Worm (Caenorhabditis elegans) whole organism, early embryonic: ENCODE measurements around the gene bca-1.

Experiments
- B0310.2 ChIP-seq: sonication (generic microtip); optimal IDR thresholded peaks from 2 replicates; lab custom pipeline; 2016; ENCODE audit warnings: mild to moderate bottlenecking, missing genetic modification characterization, missing compliant biosample characterization
- F13C5.2 ChIP-seq: sonication (generic microtip); optimal IDR thresholded peaks from 2 replicates; lab custom pipeline; 2017; ENCODE audit warnings: mild to moderate bottlenecking, missing genetic modification characterization, inconsistent platforms, missing compliant biosample characterization
- ama-1 ChIP-seq: fragments of 150-350 bp; optimal IDR thresholded peaks from 2 replicates; lab custom pipeline; 2014
- ceh-13 ChIP-seq: fragments of 200-800 bp; sonication (Bioruptor generic); optimal IDR thresholded peaks from 2 replicates; lab custom pipeline; 2018; ENCODE audit warnings: mild to moderate bottlenecking, missing genetic modification characterization, missing compliant biosample characterization
- flt-1 ChIP-seq: fragments of 200-800 bp; sonication (Bioruptor generic); IDR thresholded peaks from 2 replicates; pipeline ENCODE4 v1.3.6; 2022; ENCODE audit warnings: missing genetic modification characterization, missing compliant biosample characterization
- hmbx-1 ChIP-seq: sonication (generic microtip); optimal IDR thresholded peaks from 2 replicates; lab custom pipeline; 2016; ENCODE audit warnings: mild to moderate bottlenecking, missing genetic modification characterization, missing compliant biosample characterization
- hmg-4 ChIP-seq: fragments of 200-800 bp; sonication (Bioruptor generic); optimal IDR thresholded peaks from 2 replicates; lab custom pipeline; 2018; ENCODE audit warnings: mild to moderate bottlenecking, missing genetic modification characterization, missing compliant biosample characterization
- pes-1 ChIP-seq: fragments of 200-800 bp; sonication (Bioruptor generic); IDR thresholded peaks from 2 replicates; pipeline ENCODE4 v1.3.6; 2022; ENCODE audit warnings: missing genetic modification reagents, missing genetic modification characterization, missing compliant biosample characterization
- scrt-1 ChIP-seq: fragments of 200-800 bp; sonication (Bioruptor generic); IDR thresholded peaks from 2 replicates; pipeline ENCODE4 v1.3.6; 2022; ENCODE audit warnings: missing genetic modification characterization, missing compliant biosample characterization
- tbx-37 ChIP-seq: fragments of 200-800 bp; sonication (Bioruptor generic); conservative IDR thresholded peaks from 2 replicates; pipeline ENCODE4 v1.3.6; 2022; ENCODE audit warnings: missing genetic modification reagents, missing genetic modification characterization, missing compliant biosample characterization
- tra-4 ChIP-seq: sonication (generic microtip); optimal IDR thresholded peaks from 2 replicates; lab custom pipeline; 2017; ENCODE audit warnings: missing genetic modification characterization, missing compliant biosample characterization

ce11 chrX:6250866-6251265 is 46.3 kb upstream of the bca-1 start:
- TF ChIP-seq hmbx-1 (tag; lab: Kevin White, UChicago) = no peak
- TF ChIP-seq scrt-1 (GFP tag; lab: Robert Waterston, UW) = no peak
- no peak for TF ChIP-seq ama-1 (lab: Kevin White, UChicago)
- TF ChIP-seq flt-1 (GFP tag; lab: Robert Waterston, UW) = no peak
- TF ChIP-seq B0310.2 (tag; lab: Kevin White, UChicago) = no peak
- no peak for TF ChIP-seq ceh-13 (GFP tag; lab: Kevin White, UChicago)
- no peak for TF ChIP-seq F13C5.2 (tag; lab: Kevin White, UChicago)
- TF ChIP-seq tbx-37 (GFP tag; lab: Robert Waterston, UW) = no peak
- TF ChIP-seq tra-4 (tag; lab: Kevin White, UChicago) = no peak
- TF ChIP-seq hmg-4 (GFP tag; lab: Kevin White, UChicago) = no peak
- TF ChIP-seq pes-1 (GFP tag; lab: Robert Waterston, UW) = no peak
